Worm (Caenorhabditis elegans): ENCODE measurements around the gene sdz-6.

ce11 chrV:19301934-19302333, 18.5 kb upstream of the sdz-6 start, which contains the start of gene fbxb-62:
- no peak for TF ChIP-seq ceh-82 (tag; optimal IDR thresholded peaks at IDR 0.05)
- TF ChIP-seq unc-62 (GFP tag; optimal IDR thresholded peaks at IDR 0.05) = no peak
- TF ChIP-seq mep-1 (tag; optimal IDR thresholded peaks at IDR 0.05) = no peak
- 0 out of 2 replicates have a peak, but pooled peaks have one; percentile 3 for TF ChIP-seq nhr-19 (GFP tag; conservative IDR thresholded peaks at IDR 0.05)
- no peak for TF ChIP-seq pqm-1 (tag; optimal IDR thresholded peaks at IDR 0.05)
- TF ChIP-seq fkh-10 (GFP tag; optimal IDR thresholded peaks at IDR 0.05) = no peak
- TF ChIP-seq aly-2 (tag; optimal IDR thresholded peaks at IDR 0.05) = no peak
